Worm (Caenorhabditis elegans) whole organism, L3 larva: ENCODE data around the gene ceh-14.

Experiments
- aly-2 ChIP-seq: fragments of 150-350 bp; optimal IDR thresholded peaks from 2 replicates; lab custom pipeline; 2014; ENCODE audit warnings: missing biosample characterization, missing genetic modification characterization
- ceh-16 ChIP-seq: sonication (generic microtip); optimal IDR thresholded peaks from 2 replicates; lab custom pipeline; 2017; ENCODE audit warnings: missing biosample characterization, missing genetic modification characterization
- ceh-28 ChIP-seq: fragments of 150-350 bp; optimal IDR thresholded peaks from 2 replicates; lab custom pipeline; 2014; ENCODE audit warnings: missing biosample characterization, missing genetic modification reagents, missing genetic modification characterization
- ceh-82 ChIP-seq: fragments of 150-350 bp; optimal IDR thresholded peaks from 2 replicates; lab custom pipeline; 2014; ENCODE audit warnings: missing biosample characterization, missing genetic modification characterization
- egl-27 ChIP-seq: sonication (generic microtip); optimal IDR thresholded peaks from 4 replicates; lab custom pipeline; 2017; ENCODE audit warnings: missing biosample characterization, missing genetic modification reagents, missing genetic modification characterization
- egl-5 ChIP-seq: fragments of 150-350 bp; optimal IDR thresholded peaks from 2 replicates; lab custom pipeline; 2017; ENCODE audit warnings: missing biosample characterization, missing genetic modification reagents, missing genetic modification characterization, inconsistent platforms
- elt-2 ChIP-seq: sonication (generic microtip); optimal IDR thresholded peaks from 2 replicates; lab custom pipeline; 2016; ENCODE audit warnings: missing genetic modification reagents, mild to moderate bottlenecking, missing genetic modification characterization, missing compliant biosample characterization
- elt-3 ChIP-seq, 3 experiments: fragments of 150-350 bp in 1 of 3; sonication (generic microtip) in 2 of 3; optimal IDR thresholded peaks; 2 replicates in 2 of 3; 4 replicates in 1 of 3; lab custom pipeline; 2014 to 2017; ENCODE audit warnings: missing biosample characterization in 3 of 3, missing genetic modification characterization in 3 of 3
- fkh-10 ChIP-seq: sonication (generic microtip); optimal IDR thresholded peaks from 2 replicates; lab custom pipeline; 2017; ENCODE audit warnings: missing biosample characterization, missing genetic modification reagents, missing genetic modification characterization
- fkh-2 ChIP-seq: fragments of 150-350 bp; optimal IDR thresholded peaks from 2 replicates; lab custom pipeline; 2014; ENCODE audit warnings: missing biosample characterization, missing genetic modification reagents, missing genetic modification characterization
- fos-1 ChIP-seq: fragments of 150-350 bp; optimal IDR thresholded peaks from 2 replicates; lab custom pipeline; 2014; ENCODE audit warnings: missing biosample characterization, missing genetic modification characterization
- hmg-11 ChIP-seq: sonication (generic microtip); optimal IDR thresholded peaks from 2 replicates; lab custom pipeline; 2016; ENCODE audit warnings: missing genetic modification characterization, missing compliant biosample characterization
- jun-1 ChIP-seq: fragments of 150-350 bp; optimal IDR thresholded peaks from 2 replicates; lab custom pipeline; 2014; ENCODE audit warnings: missing biosample characterization, missing genetic modification reagents, missing genetic modification characterization
- lin-39 ChIP-seq: fragments of 150-350 bp; optimal IDR thresholded peaks from 2 replicates; lab custom pipeline; 2018; ENCODE audit warnings: missing biosample characterization, missing genetic modification reagents, missing genetic modification characterization
- mml-1 ChIP-seq: fragments of 150-350 bp; sonication (generic microtip); optimal IDR thresholded peaks from 3 replicates; lab custom pipeline; 2014; ENCODE audit warnings: missing biosample characterization, missing genetic modification characterization
- nfya-1 ChIP-seq: sonication (generic microtip); optimal IDR thresholded peaks from 2 replicates; lab custom pipeline; 2017; ENCODE audit warnings: missing genetic modification characterization, mild to moderate bottlenecking, missing compliant biosample characterization, antibody characterized with exemption, moderate library complexity; ENCODE audit not compliant: insufficient read depth
- nhr-12 ChIP-seq: fragments of 150-350 bp; optimal IDR thresholded peaks from 2 replicates; lab custom pipeline; 2014; ENCODE audit warnings: missing biosample characterization, missing genetic modification characterization
- nhr-23 ChIP-seq: fragments of 150-350 bp; optimal IDR thresholded peaks from 2 replicates; lab custom pipeline; 2014; ENCODE audit warnings: missing biosample characterization, missing genetic modification reagents, missing genetic modification characterization
- nhr-25 ChIP-seq: sonication (generic microtip); optimal IDR thresholded peaks from 2 replicates; lab custom pipeline; 2017; ENCODE audit warnings: missing biosample characterization, missing genetic modification characterization
- nhr-43 ChIP-seq: sonication (generic microtip); optimal IDR thresholded peaks from 2 replicates; lab custom pipeline; 2016; ENCODE audit warnings: mild to moderate bottlenecking, missing genetic modification characterization, missing compliant biosample characterization; ENCODE audit not compliant: poor library complexity, severe bottlenecking
- nhr-67 ChIP-seq: fragments of 150-350 bp; optimal IDR thresholded peaks from 2 replicates; lab custom pipeline; 2014; ENCODE audit warnings: missing biosample characterization, missing genetic modification characterization
- nhr-77 ChIP-seq: fragments of 150-350 bp; optimal IDR thresholded peaks from 2 replicates; lab custom pipeline; 2014; ENCODE audit warnings: missing biosample characterization, missing genetic modification characterization
- pha-4 ChIP-seq: fragments of 150-350 bp; optimal IDR thresholded peaks from 2 replicates; lab custom pipeline; 2014; ENCODE audit warnings: missing biosample characterization, missing genetic modification reagents, missing genetic modification characterization
- pqm-1 ChIP-seq: fragments of 150-350 bp; optimal IDR thresholded peaks from 2 replicates; lab custom pipeline; 2017; ENCODE audit warnings: missing biosample characterization, missing genetic modification characterization, inconsistent platforms
- sea-2 ChIP-seq: fragments of 150-350 bp; sonication (generic microtip); optimal IDR thresholded peaks from 4 replicates; lab custom pipeline; 2014; ENCODE audit warnings: missing biosample characterization, missing genetic modification reagents, missing genetic modification characterization
- snpc-4 ChIP-seq: fragments of 150-350 bp; optimal IDR thresholded peaks from 2 replicates; lab custom pipeline; 2014; ENCODE audit warnings: missing biosample characterization, missing genetic modification characterization
- tbx-2 ChIP-seq: sonication (generic microtip); optimal IDR thresholded peaks from 2 replicates; lab custom pipeline; 2016; ENCODE audit warnings: mild to moderate bottlenecking, missing genetic modification characterization, missing compliant biosample characterization
- zag-1 ChIP-seq: fragments of 150-350 bp; optimal IDR thresholded peaks from 2 replicates; lab custom pipeline; 2014; ENCODE audit warnings: missing biosample characterization, missing genetic modification characterization
- ztf-11 ChIP-seq: fragments of 150-350 bp; optimal IDR thresholded peaks from 2 replicates; lab custom pipeline; 2014; ENCODE audit warnings: missing biosample characterization, missing genetic modification characterization

ceh-14 gene

DNA sequence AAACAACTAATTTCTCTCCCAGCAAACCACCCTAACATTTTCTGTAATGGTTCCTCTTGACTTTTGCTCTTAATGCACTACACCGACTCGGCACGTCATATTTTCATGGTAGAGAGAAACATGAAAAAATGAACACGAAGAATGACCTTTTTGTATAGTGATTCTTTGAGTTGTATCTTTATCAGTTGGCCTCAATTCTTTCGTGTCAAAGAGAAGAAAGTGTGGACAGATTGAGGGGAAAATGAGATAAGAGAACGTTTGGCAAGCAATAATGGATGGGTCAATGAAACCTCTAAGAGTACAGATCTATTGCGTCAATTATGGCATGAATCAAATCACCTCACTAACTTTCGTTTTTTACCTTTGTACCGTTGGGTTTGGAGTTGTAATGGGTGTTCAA is 43.4 kb upstream of the ceh-14 start:
- TF ChIP-seq pqm-1 (tag; lab: Kevin White, UChicago) (peak; percentile 99), elt-3 (tag; optimal IDR thresholded peaks at IDR 0.05; lab: Kevin White, UChicago) (peak in 1 of 3 experiments; percentile 59), jun-1 (peak; percentile 17), elt-2 (tag; lab: Kevin White, UChicago) (peak; percentile 91), nhr-12 (tag; lab: Kevin White, UChicago) (no peak), fos-1 (tag; lab: Kevin White, UChicago) (no peak), egl-27 (tag; lab: Kevin White, UChicago) (no peak), ceh-28 (tag; lab: Kevin White, UChicago) (peak; percentile 26), zag-1 (tag; lab: Kevin White, UChicago) (no peak), nhr-25 (tag; lab: Kevin White, UChicago) (peak; percentile 39)

DNA sequence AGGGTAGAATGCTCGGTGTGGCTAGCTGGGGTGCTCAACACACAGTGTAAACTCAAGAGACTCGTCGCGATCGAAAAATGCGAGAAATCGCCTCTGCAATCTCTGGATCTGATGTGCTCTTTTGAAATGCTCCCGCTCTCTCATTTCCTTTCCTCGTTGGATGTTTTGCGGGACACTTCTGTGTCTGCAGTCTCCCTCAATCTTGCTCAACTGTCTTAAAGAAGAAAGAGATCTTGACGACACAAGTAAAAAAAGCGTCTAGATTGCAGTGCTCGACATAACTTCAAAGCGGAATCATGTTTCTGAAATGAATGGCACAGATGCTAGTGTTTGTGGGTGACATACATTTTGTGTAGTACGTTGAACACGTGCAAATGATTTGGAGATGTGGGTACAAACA is 41.1 kb upstream of the ceh-14 start:
- no peak for TF ChIP-seq fos-1 (tag; lab: Kevin White, UChicago)
- TF ChIP-seq pha-4 (tag; lab: Kevin White, UChicago): peak; percentile 24

DNA sequence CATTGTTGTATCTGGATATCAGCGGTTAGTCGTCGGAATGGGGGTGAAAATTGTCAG is 40.9 kb upstream of the ceh-14 start, which contains the start of the genes unc-98 and F08C6.18:
unc-98 (minus strand) TSS at position 48 of the 57 bp plus-strand sequence.
F08C6.18 (minus strand) TSS at position 57 of the 57 bp plus-strand sequence.
- TF ChIP-seq aly-2 (tag; lab: Kevin White, UChicago): no peak
- no peak for TF ChIP-seq ceh-16 (tag; lab: Kevin White, UChicago)
- TF ChIP-seq lin-39: no peak
- TF ChIP-seq ceh-82 (tag; lab: Kevin White, UChicago): no peak
- TF ChIP-seq ztf-11: no peak
- no peak for TF ChIP-seq hmg-11 (tag; lab: Kevin White, UChicago)
- no peak for TF ChIP-seq mml-1
- no peak for TF ChIP-seq nhr-77 (tag; lab: Kevin White, UChicago)
- no peak for TF ChIP-seq egl-5 (tag; lab: Kevin White, UChicago)
- no peak for TF ChIP-seq nhr-67 (tag; lab: Kevin White, UChicago)
- no peak for TF ChIP-seq elt-3 (tag; optimal IDR thresholded peaks at IDR 0.05; lab: Kevin White, UChicago)

DNA sequence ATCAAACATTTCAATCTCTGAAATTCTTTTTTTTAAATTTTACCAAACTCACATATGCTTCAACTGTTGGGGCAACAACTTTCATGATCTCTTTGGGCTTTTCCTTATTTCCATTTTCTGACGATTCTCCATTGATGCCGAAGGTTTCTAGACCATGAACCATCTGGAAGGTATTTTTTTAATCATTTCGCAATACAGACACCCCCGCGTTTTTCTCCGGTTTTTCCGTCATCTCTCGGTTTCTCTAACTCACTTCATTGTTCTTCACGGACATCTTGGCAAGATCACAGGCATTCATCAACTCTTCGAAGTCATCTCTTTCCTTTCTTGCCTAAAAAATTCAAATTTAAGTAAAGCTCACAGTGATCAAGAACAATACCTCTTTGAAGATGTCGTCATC is 40.6 kb upstream of the ceh-14 start:
- no peak for TF ChIP-seq nhr-67 (tag; lab: Kevin White, UChicago)
- no peak for TF ChIP-seq ztf-11
- TF ChIP-seq ceh-16 (tag; lab: Kevin White, UChicago): no peak
- no peak for TF ChIP-seq nhr-12 (tag; lab: Kevin White, UChicago)

DNA sequence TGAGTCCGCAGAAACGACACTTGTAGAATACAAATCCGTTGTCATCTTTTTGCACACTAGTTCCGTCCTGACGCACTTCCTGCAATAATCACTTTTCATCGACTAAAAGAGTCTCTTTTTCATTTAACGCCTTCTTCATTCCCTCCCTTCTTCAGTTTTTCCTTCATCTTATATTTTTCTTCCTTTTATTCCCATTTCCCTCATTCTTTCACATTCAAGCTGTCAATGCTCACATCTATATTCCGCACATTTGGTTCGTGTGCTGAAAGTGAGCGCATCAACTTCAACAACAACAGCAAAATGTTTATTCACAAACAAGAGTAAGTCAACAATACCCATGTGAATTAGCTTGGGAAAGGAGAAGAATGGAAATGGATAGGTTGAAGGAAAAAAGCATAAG is 39.5 kb upstream of the ceh-14 start, which contains the start of gene pcyt-1:
pcyt-1 (plus strand) TSS at position 301 of the 400 bp plus-strand sequence.
- TF ChIP-seq nfya-1 (tag; lab: Kevin White, UChicago) (no peak), zag-1 (tag; lab: Kevin White, UChicago) (no peak), fkh-2 (tag; lab: Kevin White, UChicago) (no peak), nhr-12 (tag; lab: Kevin White, UChicago) (no peak), elt-3 (tag; optimal IDR thresholded peaks at IDR 0.05; lab: Kevin White, UChicago) (no peak), ceh-28 (tag; lab: Kevin White, UChicago) (no peak), nhr-23 (tag; lab: Kevin White, UChicago) (no peak), nhr-77 (tag; lab: Kevin White, UChicago) (no peak), ceh-82 (tag; lab: Kevin White, UChicago) (no peak), jun-1 (no peak), fkh-10 (GFP tag; lab: Kevin White, UChicago) (no peak), ztf-11 (no peak)

DNA sequence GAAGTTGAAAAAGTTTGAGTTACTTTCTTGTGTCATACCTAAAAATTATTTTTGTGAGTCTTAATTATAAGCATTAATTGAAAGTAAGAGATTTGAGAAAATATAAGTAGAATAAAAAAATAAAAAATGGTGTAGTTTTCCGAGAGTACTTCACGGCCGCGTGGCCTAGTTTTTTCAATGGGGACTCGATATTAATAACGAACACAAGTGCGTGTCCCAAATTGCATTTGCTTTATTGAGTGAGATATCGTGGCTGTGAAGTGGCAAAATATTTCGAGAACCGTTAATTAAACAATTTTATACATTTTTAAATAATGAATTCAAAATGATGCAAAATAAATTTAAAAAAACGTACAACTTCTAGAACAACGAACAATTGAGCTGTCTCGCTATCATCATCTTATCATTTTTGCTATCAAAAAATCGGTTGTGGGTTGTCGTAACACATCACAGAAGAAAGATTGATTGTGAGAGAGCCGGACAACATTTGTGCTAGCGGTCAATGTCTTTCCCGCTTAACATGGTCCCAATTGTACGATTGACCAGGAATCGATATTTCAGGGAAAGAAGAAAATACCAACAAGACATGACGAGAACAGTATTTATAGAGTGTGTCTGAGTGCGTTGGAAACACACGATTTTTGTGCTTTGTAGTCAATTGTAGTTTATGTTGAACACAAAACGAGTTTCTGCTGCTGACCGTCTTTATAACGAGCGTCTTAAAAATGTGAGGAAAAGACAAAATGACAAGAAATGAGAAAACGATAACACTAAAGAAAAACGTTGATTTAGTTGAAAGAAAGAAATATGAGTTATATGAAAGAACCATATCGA is 37.4 kb upstream of the ceh-14 start, which contains the start of gene apy-1:
apy-1 (minus strand) TSS at position 38 of the 834 bp plus-strand sequence.
- TF ChIP-seq hmg-11 (tag; lab: Kevin White, UChicago): peak; percentile 5
- TF ChIP-seq nhr-23 (tag; lab: Kevin White, UChicago): peak; percentile 28
- no peak for TF ChIP-seq egl-5 (tag; lab: Kevin White, UChicago)
- TF ChIP-seq nhr-25 (tag; lab: Kevin White, UChicago): peak; percentile 26
- peak; percentile 57 for TF ChIP-seq ceh-28 (tag; lab: Kevin White, UChicago)
- TF ChIP-seq snpc-4 (tag; lab: Kevin White, UChicago): peak; percentile 21
- peak; percentile 56 for TF ChIP-seq pha-4 (tag; lab: Kevin White, UChicago)
- no peak for TF ChIP-seq tbx-2 (tag; lab: Kevin White, UChicago)
- peak; percentile 33 for TF ChIP-seq nfya-1 (tag; lab: Kevin White, UChicago)
- no peak for TF ChIP-seq pqm-1 (tag; lab: Kevin White, UChicago)
- TF ChIP-seq sea-2: no peak
- no peak for TF ChIP-seq fkh-2 (tag; lab: Kevin White, UChicago)
- no peak for TF ChIP-seq jun-1
- TF ChIP-seq nhr-43 (tag; lab: Kevin White, UChicago): peak; percentile 83
- TF ChIP-seq elt-2 (tag; lab: Kevin White, UChicago): peak; percentile 82
- TF ChIP-seq ztf-11: no peak
